Worm (Caenorhabditis elegans): ENCODE measurements around the gene daf-41.

- TF ChIP-seq W03F9.2 (tag; optimal IDR thresholded peaks at IDR 0.05) = peak; percentile 89
- TF ChIP-seq him-1 (tag; optimal IDR thresholded peaks at IDR 0.05) = peak; percentile 7
- no peak for TF ChIP-seq dao-5 (tag; optimal IDR thresholded peaks at IDR 0.05)
Measured at ce11 chrIII:5227831-5228467, 46.6 kb downstream of the daf-41 start, which contains the start of the genes C34E10.12, C34E10.10 and atp-2.

Data from whole organism, L4/young adult.